Fruit fly (Drosophila melanogaster) whole organism, embryonic: ENCODE data around the gene GAPcenA.

Experiments used
- CG10321 ChIP-seq: fragments of 200-800 bp; sonication (Bioruptor generic); IDR thresholded peaks from 2 replicates; pipeline ENCODE4 v1.3.6; 2022; ENCODE audit warnings: missing biosample characterization, missing genetic modification characterization
- CG10431 ChIP-seq: fragments of 200-800 bp; sonication (Bioruptor generic); optimal IDR thresholded peaks from 3 replicates; lab custom pipeline; 2018; ENCODE audit warnings: missing biosample characterization, mild to moderate bottlenecking, missing genetic modification characterization
- CG11504 ChIP-seq: fragments of 200-800 bp; sonication (Bioruptor generic); optimal IDR thresholded peaks from 3 replicates; lab custom pipeline; 2019; ENCODE audit warnings: missing biosample characterization, mild to moderate bottlenecking, missing genetic modification characterization, moderate library complexity
- CG12299 ChIP-seq: fragments of 200-800 bp; sonication (Bioruptor generic); optimal IDR thresholded peaks from 2 replicates; lab custom pipeline; 2018; ENCODE audit warnings: missing biosample characterization, mild to moderate bottlenecking, missing genetic modification characterization
- CG12391 ChIP-seq: fragments of 200-800 bp; sonication (Bioruptor generic); optimal IDR thresholded peaks from 3 replicates; lab custom pipeline; 2018; ENCODE audit warnings: missing biosample characterization, mild to moderate bottlenecking, missing genetic modification characterization, moderate library complexity
- CG13894 ChIP-seq: fragments of 200-800 bp; sonication (Bioruptor generic); optimal IDR thresholded peaks from 3 replicates; lab custom pipeline; 2018; ENCODE audit warnings: missing biosample characterization, mild to moderate bottlenecking, missing genetic modification characterization, moderate library complexity
- CG14667 ChIP-seq: fragments of 200-800 bp; sonication (Bioruptor generic); IDR thresholded peaks from 2 replicates; pipeline ENCODE4 v1.3.6; 2022; ENCODE audit warnings: missing biosample characterization, missing genetic modification characterization
- CG14710 ChIP-seq: fragments of 200-800 bp; sonication (Bioruptor generic); optimal IDR thresholded peaks from 3 replicates; lab custom pipeline; 2019; ENCODE audit warnings: missing biosample characterization, mild to moderate bottlenecking, missing genetic modification characterization, moderate library complexity
- CG2116 ChIP-seq: fragments of 200-800 bp; sonication (Bioruptor generic); optimal IDR thresholded peaks from 3 replicates; lab custom pipeline; 2018; ENCODE audit warnings: missing biosample characterization, mild to moderate bottlenecking, missing genetic modification characterization
- CG2678 ChIP-seq: fragments of 200-800 bp; sonication (Bioruptor generic); optimal IDR thresholded peaks from 3 replicates; lab custom pipeline; 2019; ENCODE audit warnings: missing biosample characterization, mild to moderate bottlenecking, missing genetic modification characterization, moderate library complexity
- CG2712 ChIP-seq: fragments of 200-800 bp; optimal IDR thresholded peaks from 3 replicates; lab custom pipeline; 2019; ENCODE audit warnings: missing biosample characterization, mild to moderate bottlenecking, missing genetic modification characterization, moderate library complexity
- CG33213 ChIP-seq: fragments of 200-800 bp; sonication (Bioruptor generic); optimal IDR thresholded peaks from 3 replicates; lab custom pipeline; 2016; ENCODE audit warnings: missing biosample characterization, missing genetic modification characterization
- CG34376 ChIP-seq: fragments of 200-800 bp; sonication (Bioruptor generic); optimal IDR thresholded peaks from 2 replicates; lab custom pipeline; 2018; ENCODE audit warnings: missing biosample characterization, mild to moderate bottlenecking, missing genetic modification characterization
- CG3726 ChIP-seq: fragments of 200-800 bp; sonication (Bioruptor generic); IDR thresholded peaks from 3 replicates; pipeline ENCODE4, ENCODE4 v1.3.6; 2022; ENCODE audit warnings: missing biosample characterization, missing genetic modification characterization
- CG42726 ChIP-seq: fragments of 200-800 bp; sonication (Bioruptor generic); IDR thresholded peaks from 2 replicates; pipeline ENCODE4 v1.3.6; 2022; ENCODE audit warnings: missing biosample characterization, missing genetic modification characterization; ENCODE audit not compliant: partially characterized antibody
- CG4404 ChIP-seq: fragments of 200-800 bp; sonication (Bioruptor generic); IDR thresholded peaks from 2 replicates; pipeline ENCODE4 v1.3.6; 2022; ENCODE audit warnings: missing biosample characterization, missing genetic modification characterization
- CG4617 ChIP-seq: fragments of 200-800 bp; sonication (Bioruptor generic); optimal IDR thresholded peaks from 3 replicates; lab custom pipeline; 2016; ENCODE audit warnings: missing biosample characterization, missing genetic modification characterization, borderline replicate concordance
- CG6689 ChIP-seq: fragments of 200-800 bp; sonication (Bioruptor generic); IDR thresholded peaks from 2 replicates; pipeline ENCODE4 v1.3.6; 2022; ENCODE audit warnings: missing biosample characterization, missing genetic modification characterization
- CG7963 ChIP-seq: fragments of 200-800 bp; sonication (Bioruptor generic); IDR thresholded peaks from 3 replicates; pipeline ENCODE4 v1.3.6; 2022; ENCODE audit warnings: missing biosample characterization, missing genetic modification characterization; ENCODE audit not compliant: partially characterized antibody
- CG8765 ChIP-seq: fragments of 200-800 bp; sonication (Bioruptor generic); IDR thresholded peaks from 2 replicates; pipeline ENCODE4 v1.3.6; 2022; ENCODE audit warnings: missing biosample characterization, missing genetic modification characterization
- CG9876 ChIP-seq: fragments of 200-800 bp; sonication (Bioruptor generic); optimal IDR thresholded peaks from 2 replicates; lab custom pipeline; 2016; ENCODE audit warnings: missing biosample characterization, missing genetic modification characterization
- Chrac-16 ChIP-seq: fragments of 200-800 bp; sonication (Bioruptor generic); optimal IDR thresholded peaks from 3 replicates; lab custom pipeline; 2016; ENCODE audit warnings: missing biosample characterization, missing genetic modification characterization
- CkIIα-i1 ChIP-seq: fragments of 200-800 bp; sonication (Bioruptor generic); IDR thresholded peaks from 2 replicates; pipeline ENCODE4 v1.3.6; 2022; ENCODE audit warnings: missing biosample characterization, missing genetic modification characterization
- D19A ChIP-seq: fragments of 200-800 bp; optimal IDR thresholded peaks from 3 replicates; lab custom pipeline; 2019; ENCODE audit warnings: missing biosample characterization, mild to moderate bottlenecking, missing genetic modification characterization, moderate library complexity
- Dbx ChIP-seq: fragments of 200-800 bp; sonication (Bioruptor generic); IDR thresholded peaks from 3 replicates; pipeline ENCODE4 v1.3.6; 2022; ENCODE audit warnings: missing biosample characterization, missing genetic modification characterization
- Ets65A ChIP-seq: fragments of 200-800 bp; sonication (Bioruptor generic); peaks from one replicate; lab custom pipeline; 2016; ENCODE audit warnings: missing biosample characterization, missing genetic modification characterization
- Hr78 ChIP-seq, 2 experiments: fragments of 200-800 bp in 1 of 2; fragments of >200 bp in 1 of 2; sonication (Bioruptor generic) in 1 of 2; optimal IDR thresholded peaks; 2 replicates each; lab custom pipeline; 2017 to 2019; ENCODE audit warnings: missing biosample characterization in 2 of 2, missing genetic modification characterization in 2 of 2, mild to moderate bottlenecking in 1 of 2, moderate library complexity in 1 of 2
- MTF-1 ChIP-seq: fragments of 200-800 bp; sonication (Bioruptor generic); optimal IDR thresholded peaks from 2 replicates; lab custom pipeline; 2018; ENCODE audit warnings: missing biosample characterization, mild to moderate bottlenecking, missing genetic modification characterization, borderline replicate concordance
- Sin3A ChIP-seq: fragments of >200 bp; optimal IDR thresholded peaks from 2 replicates; lab custom pipeline; 2018
- Six4 ChIP-seq: fragments of 200-800 bp; sonication (Bioruptor generic); optimal IDR thresholded peaks from 2 replicates; lab custom pipeline; 2016; ENCODE audit warnings: missing biosample characterization, missing genetic modification characterization
- Ssrp ChIP-seq: fragments of 200-800 bp; sonication (Bioruptor generic); optimal IDR thresholded peaks from 2 replicates; lab custom pipeline; 2018; ENCODE audit warnings: missing biosample characterization, mild to moderate bottlenecking, missing genetic modification characterization, moderate library complexity
- Stat92E ChIP-seq, 3 experiments: fragments of >200 bp in 2 of 3; fragments of 200-800 bp in 1 of 3; sonication (Bioruptor generic) in 1 of 3; optimal IDR thresholded peaks; 2 replicates each; lab custom pipeline; 2017 to 2019; ENCODE audit warnings: missing biosample characterization in 3 of 3, missing genetic modification characterization in 3 of 3, mild to moderate bottlenecking in 1 of 3, moderate library complexity in 1 of 3
- TFAM ChIP-seq: fragments of 200-800 bp; sonication (Bioruptor generic); optimal IDR thresholded peaks from 2 replicates; lab custom pipeline; 2017; ENCODE audit warnings: missing biosample characterization, missing genetic modification characterization, inconsistent platforms
- Taf1 ChIP-seq: fragments of 200-800 bp; sonication (Bioruptor generic); IDR thresholded peaks from 2 replicates; pipeline ENCODE4 v1.3.6; 2022; ENCODE audit warnings: missing biosample characterization, missing genetic modification characterization
- ab ChIP-seq: fragments of 200-800 bp; sonication (Bioruptor generic); optimal IDR thresholded peaks from 2 replicates; lab custom pipeline; 2016; ENCODE audit warnings: missing biosample characterization, missing genetic modification characterization
- chif ChIP-seq, 2 experiments: fragments of 200-800 bp; sonication (Bioruptor generic); optimal IDR thresholded peaks; 3 replicates each; lab custom pipeline; 2016; ENCODE audit warnings: missing biosample characterization in 2 of 2, missing genetic modification characterization in 2 of 2
- da ChIP-seq: fragments of 200-800 bp; sonication (Bioruptor generic); optimal IDR thresholded peaks from 2 replicates; lab custom pipeline; 2016; ENCODE audit warnings: missing biosample characterization, missing genetic modification characterization
- dmrt11E ChIP-seq: fragments of 200-800 bp; sonication (Bioruptor generic); optimal IDR thresholded peaks from 3 replicates; lab custom pipeline; 2018; ENCODE audit warnings: missing biosample characterization, mild to moderate bottlenecking, missing genetic modification characterization, moderate library complexity
- gt ChIP-seq: fragments of 200-800 bp; sonication (Bioruptor generic); IDR thresholded peaks from 2 replicates; pipeline ENCODE4 v1.3.6; 2022; ENCODE audit warnings: missing biosample characterization, missing genetic modification characterization
- ham ChIP-seq: fragments of 200-800 bp; sonication (Bioruptor generic); IDR thresholded peaks from 2 replicates; pipeline ENCODE4 v1.3.6; 2022; ENCODE audit warnings: missing biosample characterization, missing genetic modification characterization
- insv ChIP-seq, 2 experiments: fragments of 200-800 bp; sonication (Bioruptor generic); optimal IDR thresholded peaks; 3 replicates each; lab custom pipeline; 2016 to 2018; ENCODE audit warnings: missing biosample characterization in 2 of 2, missing genetic modification characterization in 2 of 2
- knrl ChIP-seq: fragments of 200-800 bp; sonication (Bioruptor generic); IDR thresholded peaks from 3 replicates; pipeline ENCODE4 v1.3.6; 2022; ENCODE audit warnings: missing biosample characterization, missing genetic modification characterization; ENCODE audit not compliant: partially characterized antibody
- nerfin-2 ChIP-seq: fragments of 200-800 bp; sonication (Bioruptor generic); IDR thresholded peaks from 2 replicates; pipeline ENCODE4 v1.3.6; 2022; ENCODE audit warnings: missing biosample characterization, missing genetic modification characterization; ENCODE audit not compliant: partially characterized antibody
- pum ChIP-seq: fragments of 200-800 bp; sonication (Bioruptor generic); optimal IDR thresholded peaks from 2 replicates; lab custom pipeline; 2016; ENCODE audit warnings: missing biosample characterization, missing genetic modification characterization
- seq ChIP-seq: fragments of 200-800 bp; sonication (Bioruptor generic); IDR thresholded peaks from 2 replicates; pipeline ENCODE4 v1.3.6; 2022; ENCODE audit warnings: missing biosample characterization, missing genetic modification characterization
- shn ChIP-seq: fragments of 200-800 bp; sonication (Bioruptor generic); optimal IDR thresholded peaks from 3 replicates; lab custom pipeline; 2016; ENCODE audit warnings: missing biosample characterization, missing genetic modification characterization
- slbo ChIP-seq: fragments of 200-800 bp; sonication (Bioruptor generic); IDR thresholded peaks from 2 replicates; pipeline ENCODE4 v1.3.6; 2022; ENCODE audit warnings: missing biosample characterization, missing genetic modification characterization
- slp2 ChIP-seq: fragments of 200-800 bp; sonication (Bioruptor generic); optimal IDR thresholded peaks from 2 replicates; lab custom pipeline; 2016; ENCODE audit warnings: missing biosample characterization, missing genetic modification characterization
- stc ChIP-seq: fragments of 200-800 bp; sonication (Bioruptor generic); IDR thresholded peaks from 2 replicates; pipeline ENCODE4 v1.3.6; 2022; ENCODE audit warnings: missing biosample characterization, missing genetic modification characterization
- tap ChIP-seq: fragments of 200-800 bp; optimal IDR thresholded peaks from 3 replicates; lab custom pipeline; 2019; ENCODE audit warnings: missing biosample characterization, mild to moderate bottlenecking, missing genetic modification characterization, moderate library complexity
- unpg ChIP-seq: fragments of 200-800 bp; sonication (Bioruptor generic); optimal IDR thresholded peaks from 3 replicates; lab custom pipeline; 2018; ENCODE audit warnings: missing biosample characterization, mild to moderate bottlenecking, missing genetic modification characterization, moderate library complexity
- usp ChIP-seq: fragments of >200 bp; optimal IDR thresholded peaks from 2 replicates; lab custom pipeline; 2017; ENCODE audit warnings: missing biosample characterization, missing genetic modification characterization

GAPcenA gene

dm6 chr3L:8338921-8339320, 7.4 kb upstream of the GAPcenA start, which contains the start of gene Pex2 (continued):
- TF ChIP-seq slbo (no peak), CG33213 (GFP tag; lab: Kevin White, UChicago) (peak; percentile 13), knrl (no peak), CG34376 (GFP tag; lab: Kevin White, UChicago) (peak; percentile 58), tap (tag; lab: Kevin White, UChicago) (peak; percentile 1), CG12299 (tag; lab: Kevin White, UChicago) (peak; percentile 7), stc (GFP tag; lab: Robert Waterston, UW) (no peak), CG7963 (GFP tag; lab: Robert Waterston, UW) (no peak), CG6689 (GFP tag; lab: Robert Waterston, UW) (no peak), Stat92E (GFP tag; optimal IDR thresholded peaks at IDR 0.05; lab: Kevin White, UChicago) (no peak), CG2116 (GFP tag; lab: Kevin White, UChicago) (peak; percentile 73), slp2 (GFP tag; lab: Kevin White, UChicago) (no peak), CG9876 (GFP tag; lab: Kevin White, UChicago) (no peak), CG12391 (tag; lab: Kevin White, UChicago) (no peak), shn (GFP tag; lab: Kevin White, UChicago) (no peak), usp (GFP tag; lab: Kevin White, UChicago) (no peak), CG4617 (GFP tag; lab: Kevin White, UChicago) (peak; percentile 9), ham (GFP tag; lab: Robert Waterston, UW) (no peak), pum (GFP tag; lab: Kevin White, UChicago) (no peak), CG11504 (no peak), ab (GFP tag; lab: Kevin White, UChicago) (no peak), CG3726 (GFP tag; lab: Robert Waterston, UW) (no peak), CG2712 (tag; lab: Kevin White, UChicago) (peak; percentile 5), Sin3A (no peak), D19A (tag; lab: Kevin White, UChicago) (no peak), Taf1 (GFP tag; lab: Robert Waterston, UW) (no peak), MTF-1 (GFP tag; lab: Kevin White, UChicago) (no peak), Chrac-16 (GFP tag; lab: Kevin White, UChicago) (no peak), CG14710 (tag; lab: Kevin White, UChicago) (peak; percentile 66), Six4 (GFP tag; lab: Kevin White, UChicago) (no peak), gt (GFP tag; lab: Robert Waterston, UW) (no peak), CG10431 (GFP tag; lab: Kevin White, UChicago) (no peak), TFAM (GFP tag; lab: Kevin White, UChicago) (no peak), dmrt11E (no peak), CG13894 (tag; lab: Kevin White, UChicago) (no peak), nerfin-2 (no peak), unpg (GFP tag; lab: Kevin White, UChicago) (no peak), CG8765 (GFP tag; lab: Robert Waterston, UW) (no peak), Ssrp (tag; lab: Kevin White, UChicago) (no peak), CkIIα-i1 (GFP tag; lab: Robert Waterston, UW) (no peak), CG2678 (tag; lab: Kevin White, UChicago) (no peak), chif (GFP tag; optimal IDR thresholded peaks at IDR 0.05; lab: Kevin White, UChicago) (no peak), Dbx (GFP tag; lab: Robert Waterston, UW) (no peak), insv (GFP tag; optimal IDR thresholded peaks at IDR 0.05; lab: Kevin White, UChicago) (no peak), CG4404 (GFP tag; lab: Robert Waterston, UW) (no peak), CG42726 (no peak), seq (GFP tag; lab: Robert Waterston, UW) (no peak), da (no peak), CG10321 (GFP tag; lab: Robert Waterston, UW) (no peak), Ets65A (GFP tag; lab: Kevin White, UChicago) (no peak), Hr78 (GFP tag; optimal IDR thresholded peaks at IDR 0.05; lab: Kevin White, UChicago) (peak in 1 of 2 experiments; percentile 60), CG14667 (GFP tag; lab: Robert Waterston, UW) (no peak)
